Worm (Caenorhabditis elegans): ENCODE data around the gene ZK563.7.

- no peak for TF ChIP-seq aly-1 (tag; optimal IDR thresholded peaks at IDR 0.05)
- TF ChIP-seq B0310.2 (tag; optimal IDR thresholded peaks at IDR 0.05), result no peak
- TF ChIP-seq ama-1 (optimal IDR thresholded peaks at IDR 0.05), result no peak
- no peak for TF ChIP-seq hmg-4 (GFP tag; optimal IDR thresholded peaks at IDR 0.05)
Observed at ce11 chrX:3380167-3380566, at the start of gene ZK563.7.

Data from whole organism, early embryonic.